Worm (Caenorhabditis elegans) whole organism, L4/young adult: Measurements from ENCODE around the gene hpo-29.

ENCODE experiments used
- W03F9.2 ChIP-seq: fragments of 150-350 bp; optimal IDR thresholded peaks from 2 replicates; lab custom pipeline; 2014; ENCODE audit warnings: missing biosample characterization, missing genetic modification characterization
- dao-5 ChIP-seq: sonication (generic microtip); optimal IDR thresholded peaks from 2 replicates; lab custom pipeline; 2016; ENCODE audit warnings: missing genotype, missing genetic modification characterization, moderate library complexity, missing compliant biosample characterization
- him-1 ChIP-seq: sonication (generic microtip); optimal IDR thresholded peaks from 2 replicates; lab custom pipeline; 2016; ENCODE audit warnings: missing genotype, missing genetic modification reagents, missing genetic modification characterization, missing compliant biosample characterization

- no peak for TF ChIP-seq him-1 (tag; lab: Kevin White, UChicago)
- TF ChIP-seq dao-5 (tag; lab: Kevin White, UChicago): no peak
- no peak for TF ChIP-seq W03F9.2 (tag; lab: Kevin White, UChicago)
Measured at ce11 chrIII:264790-265189, 29.1 kb downstream of the hpo-29 start, which contains the start of gene xpd-1.
